Fruit fly (Drosophila melanogaster) whole organism, embryonic: Measurements from ENCODE around the gene Sytbeta.

ENCODE experiments used
- Asciz ChIP-seq: fragments of 200-800 bp; sonication (Bioruptor generic); optimal IDR thresholded peaks from 2 replicates; lab custom pipeline; 2017; ENCODE audit warnings: missing biosample characterization, mild to moderate bottlenecking, missing genetic modification characterization, missing genetic modification reagents
- Bdp1 ChIP-seq: fragments of 200-800 bp; sonication (Bioruptor generic); optimal IDR thresholded peaks from 3 replicates; lab custom pipeline; 2016; ENCODE audit warnings: missing biosample characterization, missing genetic modification characterization
- Blimp-1 ChIP-seq: fragments of 200-800 bp; sonication (Bioruptor generic); optimal IDR thresholded peaks from 3 replicates; lab custom pipeline; 2018; ENCODE audit warnings: missing biosample characterization, missing genetic modification characterization, mild to moderate bottlenecking, moderate library complexity, missing genetic modification reagents
- CG10209 ChIP-seq: fragments of 200-800 bp; sonication (Bioruptor generic); optimal IDR thresholded peaks from 3 replicates; lab custom pipeline; 2017; ENCODE audit warnings: missing biosample characterization, mild to moderate bottlenecking, missing genetic modification characterization, missing genetic modification reagents
- CG11398 ChIP-seq: fragments of 200-800 bp; sonication (Bioruptor generic); optimal IDR thresholded peaks from 2 replicates; lab custom pipeline; 2016; ENCODE audit warnings: missing biosample characterization, missing genetic modification characterization
- CG11504 ChIP-seq: fragments of 200-800 bp; sonication (Bioruptor generic); optimal IDR thresholded peaks from 3 replicates; lab custom pipeline; 2019; ENCODE audit warnings: missing biosample characterization, mild to moderate bottlenecking, missing genetic modification characterization, moderate library complexity
- CG12769 ChIP-seq: fragments of 200-800 bp; sonication (Bioruptor generic); optimal IDR thresholded peaks from 2 replicates; lab custom pipeline; 2019; ENCODE audit warnings: missing biosample characterization, mild to moderate bottlenecking, missing genetic modification characterization, moderate library complexity
- CG13424 ChIP-seq: fragments of 200-800 bp; sonication (Bioruptor generic); optimal IDR thresholded peaks from 2 replicates; lab custom pipeline; 2019; ENCODE audit warnings: missing biosample characterization, mild to moderate bottlenecking, missing genetic modification characterization, moderate library complexity
- CG15011 ChIP-seq: fragments of 200-800 bp; sonication (Bioruptor generic); optimal IDR thresholded peaks from 3 replicates; lab custom pipeline; 2018; ENCODE audit warnings: missing biosample characterization, mild to moderate bottlenecking, missing genetic modification characterization
- CG15479 ChIP-seq: fragments of 200-800 bp; sonication (Bioruptor generic); optimal IDR thresholded peaks from 3 replicates; lab custom pipeline; 2019; ENCODE audit warnings: missing biosample characterization, mild to moderate bottlenecking, missing genetic modification characterization, moderate library complexity
- CG30020 ChIP-seq: fragments of 200-800 bp; optimal IDR thresholded peaks from 2 replicates; lab custom pipeline; 2019; ENCODE audit warnings: missing biosample characterization, mild to moderate bottlenecking, missing genetic modification characterization, moderate library complexity
- CG31388 ChIP-seq: fragments of 200-800 bp; sonication (Bioruptor generic); optimal IDR thresholded peaks from 2 replicates; lab custom pipeline; 2016; ENCODE audit warnings: missing biosample characterization, missing genetic modification characterization
- CG34422 ChIP-seq: fragments of 200-800 bp; sonication (Bioruptor generic); IDR thresholded peaks from 3 replicates; pipeline ENCODE4 v1.3.6; 2022; ENCODE audit warnings: missing biosample characterization, missing genetic modification characterization
- CG3995 ChIP-seq: fragments of 200-800 bp; sonication (Bioruptor generic); optimal IDR thresholded peaks from 3 replicates; lab custom pipeline; 2016; ENCODE audit warnings: missing biosample characterization, missing genetic modification characterization
- CG6683 ChIP-seq: fragments of 200-800 bp; sonication (Bioruptor generic); optimal IDR thresholded peaks from 2 replicates; lab custom pipeline; 2017; ENCODE audit warnings: missing biosample characterization, mild to moderate bottlenecking, missing genetic modification characterization, missing genetic modification reagents
- CG9817 ChIP-seq: fragments of 200-800 bp; sonication (Bioruptor generic); optimal IDR thresholded peaks from 2 replicates; lab custom pipeline; 2018; ENCODE audit warnings: missing biosample characterization, mild to moderate bottlenecking, missing genetic modification characterization, moderate library complexity
- Dbx ChIP-seq: fragments of 200-800 bp; sonication (Bioruptor generic); IDR thresholded peaks from 3 replicates; pipeline ENCODE4 v1.3.6; 2022; ENCODE audit warnings: missing biosample characterization, missing genetic modification characterization
- Dek ChIP-seq: fragments of 200-800 bp; sonication (Bioruptor generic); optimal IDR thresholded peaks from 3 replicates; lab custom pipeline; 2019; ENCODE audit warnings: missing biosample characterization, mild to moderate bottlenecking, missing genetic modification characterization, moderate library complexity
- Dfd ChIP-seq, 2 experiments: fragments of >200 bp; optimal IDR thresholded peaks; 2 replicates each; lab custom pipeline; 2017; ENCODE audit warnings: missing biosample characterization in 2 of 2, missing genetic modification characterization in 2 of 2
- Elba2 ChIP-seq: fragments of 200-800 bp; sonication (Bioruptor generic); optimal IDR thresholded peaks from 3 replicates; lab custom pipeline; 2016; ENCODE audit warnings: missing biosample characterization, missing genetic modification characterization
- Fer3 ChIP-seq: fragments of 200-800 bp; sonication (Bioruptor generic); optimal IDR thresholded peaks from 2 replicates; lab custom pipeline; 2018; ENCODE audit warnings: missing biosample characterization, mild to moderate bottlenecking, missing genetic modification characterization, moderate library complexity
- Hsf ChIP-seq: fragments of 200-800 bp; sonication (Bioruptor generic); optimal IDR thresholded peaks from 3 replicates; lab custom pipeline; 2016; ENCODE audit warnings: missing biosample characterization, missing genetic modification characterization
- NK7.1 ChIP-seq: fragments of 200-800 bp; sonication (Bioruptor generic); optimal IDR thresholded peaks from 3 replicates; lab custom pipeline; 2016; ENCODE audit warnings: missing biosample characterization, missing genetic modification characterization
- PHDP ChIP-seq: fragments of 200-800 bp; sonication (Bioruptor generic); optimal IDR thresholded peaks from 3 replicates; lab custom pipeline; 2018; ENCODE audit warnings: missing biosample characterization, mild to moderate bottlenecking, missing genetic modification characterization, moderate library complexity
- Ssrp ChIP-seq: fragments of 200-800 bp; sonication (Bioruptor generic); optimal IDR thresholded peaks from 2 replicates; lab custom pipeline; 2018; ENCODE audit warnings: missing biosample characterization, mild to moderate bottlenecking, missing genetic modification characterization, moderate library complexity
- Trl ChIP-seq, 3 experiments: fragments of >200 bp in 2 of 3; fragments of 200-800 bp in 1 of 3; sonication (Bioruptor generic) in 1 of 3; optimal IDR thresholded peaks; 2 replicates in 1 of 3; 3 replicates in 2 of 3; lab custom pipeline; 2016 to 2017; ENCODE audit warnings: missing biosample characterization in 1 of 3, missing genetic modification characterization in 1 of 3
- YL-1 ChIP-seq: fragments of 200-800 bp; sonication (Bioruptor generic); optimal IDR thresholded peaks from 3 replicates; lab custom pipeline; 2017; ENCODE audit warnings: missing biosample characterization, mild to moderate bottlenecking, missing genetic modification characterization
- ato ChIP-seq: fragments of 200-800 bp; sonication (Bioruptor generic); IDR thresholded peaks from 2 replicates; pipeline ENCODE4 v1.3.6; 2022; ENCODE audit warnings: missing biosample characterization, missing genetic modification characterization; ENCODE audit not compliant: partially characterized antibody
- bsh ChIP-seq, 2 experiments: fragments of 200-800 bp; sonication (Bioruptor generic); optimal IDR thresholded peaks; 2 replicates each; lab custom pipeline; 2017 to 2018; ENCODE audit warnings: mild to moderate bottlenecking in 2 of 2, missing biosample characterization in 2 of 2, missing genetic modification characterization in 2 of 2, moderate library complexity in 1 of 2
- chinmo ChIP-seq: fragments of 200-800 bp; sonication (Bioruptor generic); IDR thresholded peaks from 4 replicates; pipeline ENCODE4 v1.3.6; 2022; ENCODE audit warnings: missing biosample characterization, missing genetic modification characterization; ENCODE audit not compliant: partially characterized antibody
- chn ChIP-seq: fragments of 200-800 bp; sonication (Bioruptor generic); optimal IDR thresholded peaks from 2 replicates; lab custom pipeline; 2016; ENCODE audit warnings: missing biosample characterization, missing genetic modification characterization
- croc ChIP-seq: fragments of 200-800 bp; sonication (Bioruptor generic); conservative IDR thresholded peaks from 3 replicates; pipeline ENCODE4 v1.3.6; 2022; ENCODE audit warnings: missing biosample characterization, missing genetic modification characterization
- dpn ChIP-seq, 2 experiments: fragments of 200-800 bp; sonication (Bioruptor generic); optimal IDR thresholded peaks; 3 replicates each; lab custom pipeline; 2016; ENCODE audit warnings: missing biosample characterization in 2 of 2, missing genetic modification characterization in 2 of 2
- ewg ChIP-seq: fragments of 200-800 bp; sonication (Bioruptor generic); optimal IDR thresholded peaks from 3 replicates; lab custom pipeline; 2017; ENCODE audit warnings: mild to moderate bottlenecking, missing biosample characterization, missing genetic modification reagents, missing genetic modification characterization
- gcm ChIP-seq: fragments of 200-800 bp; sonication (Bioruptor generic); optimal IDR thresholded peaks from 2 replicates; lab custom pipeline; 2019; ENCODE audit warnings: missing biosample characterization, mild to moderate bottlenecking, missing genetic modification characterization, moderate library complexity
- inv ChIP-seq: fragments of 200-800 bp; sonication (Bioruptor generic); IDR thresholded peaks from 2 replicates; pipeline ENCODE4 v1.3.6; 2022; ENCODE audit warnings: missing biosample characterization, missing genetic modification characterization; ENCODE audit not compliant: partially characterized antibody
- kah ChIP-seq: fragments of 200-800 bp; sonication (Bioruptor generic); optimal IDR thresholded peaks from 2 replicates; lab custom pipeline; 2018; ENCODE audit warnings: missing biosample characterization, mild to moderate bottlenecking, missing genetic modification characterization
- lbe ChIP-seq: fragments of 200-800 bp; sonication (Bioruptor generic); optimal IDR thresholded peaks from 2 replicates; lab custom pipeline; 2016; ENCODE audit warnings: missing biosample characterization, mild to moderate bottlenecking, missing genetic modification characterization
- lilli ChIP-seq: fragments of 200-800 bp; sonication (Bioruptor generic); optimal IDR thresholded peaks from 3 replicates; lab custom pipeline; 2016; ENCODE audit warnings: missing biosample characterization, missing genetic modification characterization
- lmd ChIP-seq: fragments of 200-800 bp; sonication (Bioruptor generic); IDR thresholded peaks from 2 replicates; pipeline ENCODE4 v1.3.6; 2022; ENCODE audit warnings: missing biosample characterization, missing genetic modification characterization
- pros ChIP-seq: fragments of 200-800 bp; sonication (Bioruptor generic); optimal IDR thresholded peaks from 3 replicates; lab custom pipeline; 2019; ENCODE audit warnings: missing biosample characterization, mild to moderate bottlenecking, missing genetic modification characterization, moderate library complexity
- slbo ChIP-seq: fragments of 200-800 bp; sonication (Bioruptor generic); IDR thresholded peaks from 2 replicates; pipeline ENCODE4 v1.3.6; 2022; ENCODE audit warnings: missing biosample characterization, missing genetic modification characterization
- sna ChIP-seq: fragments of 200-800 bp; sonication (Bioruptor generic); IDR thresholded peaks from 2 replicates; pipeline ENCODE4 v1.3.6; 2022; ENCODE audit warnings: missing biosample characterization, missing genetic modification characterization; ENCODE audit not compliant: partially characterized antibody
- stc ChIP-seq: fragments of 200-800 bp; sonication (Bioruptor generic); IDR thresholded peaks from 2 replicates; pipeline ENCODE4 v1.3.6; 2022; ENCODE audit warnings: missing biosample characterization, missing genetic modification characterization
- trh ChIP-seq: fragments of 200-800 bp; sonication (Bioruptor generic); optimal IDR thresholded peaks from 2 replicates; lab custom pipeline; 2016; ENCODE audit warnings: missing biosample characterization, missing genetic modification characterization
- vvl ChIP-seq: fragments of 200-800 bp; sonication (Bioruptor generic); IDR thresholded peaks from 2 replicates; pipeline ENCODE4 v1.3.6; 2022; ENCODE audit warnings: missing biosample characterization, missing genetic modification characterization
- zf30C ChIP-seq: fragments of 200-800 bp; sonication (Bioruptor generic); optimal IDR thresholded peaks from 3 replicates; lab custom pipeline; 2018; ENCODE audit warnings: missing biosample characterization, mild to moderate bottlenecking, missing genetic modification characterization

Sytbeta gene

dm6 chr3L:15094589-15095288 lies 30.0 kb upstream of the Sytbeta start, which contains the start of the genes sstn, Plp and GlyRS:
Gene sstn (minus strand): TSS chr3L:15094719.
Gene Plp (minus strand): TSS chr3L:15094724.
Gene GlyRS (plus strand): TSS chr3L:15095142.
- no peak for TF ChIP-seq NK7.1 (GFP tag; lab: Kevin White, UChicago)
- no peak for TF ChIP-seq CG11398
- TF ChIP-seq Fer3 (tag; lab: Kevin White, UChicago), result peak; percentile 16
- TF ChIP-seq trh (GFP tag; lab: Kevin White, UChicago), result no peak
- peak; percentile 5 for TF ChIP-seq Hsf (GFP tag; lab: Kevin White, UChicago)
- TF ChIP-seq lilli (GFP tag; lab: Kevin White, UChicago), result peak; percentile 41
- TF ChIP-seq CG34422, result peak; percentile 41; the same call in 1 of the 3 replicates
- TF ChIP-seq kah (GFP tag; lab: Kevin White, UChicago), result no peak
- TF ChIP-seq Trl (optimal IDR thresholded peaks at IDR 0.05; lab: Kevin White, UChicago), result peak in 1 of 2 experiments; percentile 12
- no peak for TF ChIP-seq Trl (GFP tag; optimal IDR thresholded peaks at IDR 0.05; lab: Kevin White, UChicago)
- TF ChIP-seq CG15011 (GFP tag; lab: Kevin White, UChicago), result peak; percentile 10
- peak; percentile 29 for TF ChIP-seq CG10209 (GFP tag; lab: Kevin White, UChicago)
- TF ChIP-seq vvl (GFP tag; lab: Robert Waterston, UW), result peak; percentile 51; the same call in 1 of the 2 replicates
- TF ChIP-seq pros (GFP tag; lab: Kevin White, UChicago), result peak; percentile 96
- TF ChIP-seq dpn (GFP tag; optimal IDR thresholded peaks at IDR 0.05; lab: Kevin White, UChicago), result peak in 1 of 2 experiments; percentile 39
- no peak for TF ChIP-seq CG31388 (GFP tag; lab: Kevin White, UChicago)
- TF ChIP-seq ewg (GFP tag; lab: Kevin White, UChicago), result peak; percentile 18
- TF ChIP-seq zf30C (GFP tag; lab: Kevin White, UChicago), result no peak
- 0 out of 2 replicates have a peak, but pooled peaks have one; percentile 20 for TF ChIP-seq ato
- peak; percentile 24 for TF ChIP-seq Dek
- peak; percentile 83; the same call in 1 of the 4 replicates for TF ChIP-seq chinmo (GFP tag; lab: Robert Waterston, UW)
- TF ChIP-seq lbe (GFP tag; lab: Kevin White, UChicago), result peak; percentile 2
- TF ChIP-seq slbo (GFP tag; lab: Robert Waterston, UW), result peak; percentile 19; the same call in 1 of the 2 replicates
- TF ChIP-seq CG9817 (tag; lab: Kevin White, UChicago), result peak; percentile 42
- peak; percentile 12 for TF ChIP-seq Ssrp (tag; lab: Kevin White, UChicago)
- TF ChIP-seq sna (GFP tag; lab: Robert Waterston, UW), result peak; percentile 39
- no peak for TF ChIP-seq chn (GFP tag; lab: Kevin White, UChicago)
- TF ChIP-seq YL-1 (GFP tag; lab: Kevin White, UChicago), result peak; percentile 42
- peak in 1 of 2 experiments; percentile 19 for TF ChIP-seq bsh (GFP tag; optimal IDR thresholded peaks at IDR 0.05; lab: Kevin White, UChicago)
- TF ChIP-seq Asciz (GFP tag; lab: Kevin White, UChicago), result peak; percentile 23
- peak; percentile 75 for TF ChIP-seq CG11504
- TF ChIP-seq inv (GFP tag; lab: Robert Waterston, UW), result peak; percentile 49
- TF ChIP-seq Dbx, result no peak
- no peak for TF ChIP-seq stc (GFP tag; lab: Robert Waterston, UW)
- no peak for TF ChIP-seq Dfd (GFP tag; optimal IDR thresholded peaks at IDR 0.05; lab: Kevin White, UChicago)
- TF ChIP-seq Elba2, result peak; percentile 92
- no peak for TF ChIP-seq croc (GFP tag; lab: Robert Waterston, UW)
- TF ChIP-seq lmd (GFP tag; lab: Robert Waterston, UW), result no peak
- peak; percentile 50 for TF ChIP-seq CG30020 (tag; lab: Kevin White, UChicago)
- TF ChIP-seq CG15479 (GFP tag; lab: Kevin White, UChicago), result peak; percentile 90
- TF ChIP-seq Bdp1, result no peak
- no peak for TF ChIP-seq CG6683
- TF ChIP-seq PHDP (tag; lab: Kevin White, UChicago), result peak; percentile 10
- no peak for TF ChIP-seq CG12769 (tag; lab: Kevin White, UChicago)
- TF ChIP-seq CG3995 (GFP tag; lab: Kevin White, UChicago), result peak; percentile 98
- peak; percentile 22 for TF ChIP-seq gcm
- TF ChIP-seq CG13424 (tag; lab: Kevin White, UChicago), result peak; percentile 32
- TF ChIP-seq Blimp-1, result peak; percentile 40
